Worm (Caenorhabditis elegans) whole organism, midembryonic: Measurements from ENCODE around the gene spig-9.

Experiments used
- cog-1 ChIP-seq: sonication (generic microtip); optimal IDR thresholded peaks from 2 replicates; lab custom pipeline; 2016; ENCODE audit warnings: missing genetic modification characterization, missing compliant biosample characterization
- ztf-29 ChIP-seq: fragments of 200-800 bp; sonication (Bioruptor generic); IDR thresholded peaks from 2 replicates; pipeline ENCODE4 v1.3.6; 2022; ENCODE audit warnings: missing genetic modification reagents, missing genetic modification characterization, missing compliant biosample characterization

DNA sequence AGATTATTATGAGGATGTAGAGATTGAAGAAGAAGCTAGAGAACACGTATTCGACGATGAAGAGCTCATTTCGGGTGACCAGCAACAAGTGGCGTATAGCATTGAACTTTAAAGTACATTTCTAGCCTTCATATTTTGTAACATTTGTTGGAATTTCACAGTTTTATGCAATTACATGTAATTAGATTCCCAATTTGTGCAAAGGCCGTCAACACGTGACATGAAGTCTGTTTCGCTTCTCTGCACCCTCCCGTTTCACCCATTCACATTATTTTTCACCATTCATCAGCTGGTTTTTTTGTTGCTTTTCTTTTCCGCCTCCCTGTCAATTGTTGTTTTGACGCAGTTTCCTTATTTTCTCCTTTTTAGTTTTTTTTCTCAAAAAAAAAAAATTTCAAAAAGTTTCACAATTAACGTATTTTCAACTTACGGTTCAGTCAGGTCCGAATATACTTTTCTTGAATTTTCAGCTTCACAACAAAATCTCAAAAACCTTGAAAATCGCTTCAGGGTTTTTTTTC is 15.5 kb upstream of the spig-9 start, which contains the start of gene sde-2:
- TF ChIP-seq cog-1 (tag; lab: Kevin White, UChicago) (no peak), ztf-29 (GFP tag; lab: Robert Waterston, UW) (no peak)
